Worm (Caenorhabditis elegans) whole organism, L1 larva: Measurements from ENCODE around the gene nhr-61.

Source experiments
- C04F5.9 ChIP-seq: sonication (generic microtip); optimal IDR thresholded peaks from 2 replicates; lab custom pipeline; 2016; ENCODE audit warnings: missing genetic modification characterization, missing compliant biosample characterization
- Y116A8C.19 ChIP-seq: sonication (generic microtip); optimal IDR thresholded peaks from 2 replicates; lab custom pipeline; 2016; ENCODE audit warnings: missing compliant biosample characterization, missing genetic modification characterization, borderline replicate concordance
- aly-2 ChIP-seq: fragments of 150-350 bp; optimal IDR thresholded peaks from 2 replicates; lab custom pipeline; 2014; ENCODE audit warnings: missing biosample characterization, missing genetic modification characterization
- blmp-1 ChIP-seq: fragments of 150-350 bp; optimal IDR thresholded peaks from 2 replicates; lab custom pipeline; 2014; ENCODE audit warnings: missing biosample characterization, missing genetic modification characterization
- ceh-63 ChIP-seq: fragments of 200-800 bp; sonication (Bioruptor generic); optimal IDR thresholded peaks from 2 replicates; lab custom pipeline; 2018; ENCODE audit warnings: mild to moderate bottlenecking, missing genetic modification characterization, missing compliant biosample characterization
- ceh-8 ChIP-seq: fragments of 200-800 bp; sonication (Bioruptor generic); optimal IDR thresholded peaks from 2 replicates; lab custom pipeline; 2018; ENCODE audit warnings: mild to moderate bottlenecking, missing genetic modification characterization, moderate library complexity, missing compliant biosample characterization
- ceh-90 ChIP-seq: sonication (generic microtip); optimal IDR thresholded peaks from 2 replicates; lab custom pipeline; 2016; ENCODE audit warnings: missing genetic modification characterization, missing compliant biosample characterization
- ces-1 ChIP-seq: fragments of 150-350 bp; optimal IDR thresholded peaks from 2 replicates; lab custom pipeline; 2014; ENCODE audit warnings: missing biosample characterization, missing genetic modification reagents, missing genetic modification characterization
- dpl-1 ChIP-seq, 3 experiments: fragments of 150-350 bp in 2 of 3; sonication (generic microtip) in 1 of 3; optimal IDR thresholded peaks; 2 replicates each; lab custom pipeline; 2014 to 2017; ENCODE audit warnings: missing biosample characterization in 3 of 3, missing genetic modification characterization in 3 of 3, missing genetic modification reagents in 3 of 3
- efl-1 ChIP-seq, 4 experiments: fragments of 150-350 bp; optimal IDR thresholded peaks in 3 of 4; peaks in 1 of 4; 1 replicate in 1 of 4; 2 replicates in 3 of 4; lab custom pipeline; 2014; ENCODE audit warnings: missing biosample characterization in 2 of 4, missing genetic modification characterization in 2 of 4, missing genetic modification reagents in 2 of 4
- efl-3 ChIP-seq: fragments of 200-800 bp; sonication (Bioruptor generic); optimal IDR thresholded peaks from 2 replicates; lab custom pipeline; 2018; ENCODE audit warnings: mild to moderate bottlenecking, missing genetic modification characterization, missing compliant biosample characterization
- egl-13 ChIP-seq: sonication (generic microtip); optimal IDR thresholded peaks from 2 replicates; lab custom pipeline; 2016; ENCODE audit warnings: missing genotype, missing genetic modification reagents, missing genetic modification characterization, missing compliant biosample characterization
- elt-2 ChIP-seq: sonication (generic microtip); optimal IDR thresholded peaks from 2 replicates; lab custom pipeline; 2016; ENCODE audit warnings: missing genetic modification characterization, mild to moderate bottlenecking, inconsistent platforms, missing compliant biosample characterization, missing genetic modification reagents
- elt-3 ChIP-seq, 6 experiments: fragments of 150-350 bp in 1 of 6; sonication (generic microtip); optimal IDR thresholded peaks; 2 replicates each; lab custom pipeline; 2017 to 2018; ENCODE audit warnings: missing biosample characterization in 6 of 6, missing genetic modification characterization in 6 of 6, inconsistent platforms in 1 of 6
- ets-5 ChIP-seq: fragments of 200-800 bp; sonication (Bioruptor generic); IDR thresholded peaks from 2 replicates; pipeline ENCODE4 v1.3.6; 2022; ENCODE audit warnings: missing genetic modification characterization, missing compliant biosample characterization
- fos-1 ChIP-seq: fragments of 150-350 bp; optimal IDR thresholded peaks from 2 replicates; lab custom pipeline; 2014; ENCODE audit warnings: missing biosample characterization, missing genetic modification characterization
- hlh-4 ChIP-seq: sonication (generic microtip); optimal IDR thresholded peaks from 2 replicates; lab custom pipeline; 2016; ENCODE audit warnings: mild to moderate bottlenecking, missing genetic modification characterization, missing compliant biosample characterization
- hpl-2 ChIP-seq: fragments of 150-350 bp; optimal IDR thresholded peaks from 2 replicates; lab custom pipeline; 2014; ENCODE audit warnings: missing biosample characterization, missing genetic modification reagents, missing genetic modification characterization
- irx-1 ChIP-seq: sonication (generic microtip); optimal IDR thresholded peaks from 2 replicates; lab custom pipeline; 2016; ENCODE audit warnings: missing genetic modification characterization, missing compliant biosample characterization
- lin-14 ChIP-seq: fragments of 200-800 bp; sonication (Bioruptor generic); optimal IDR thresholded peaks from 2 replicates; lab custom pipeline; 2018; ENCODE audit warnings: mild to moderate bottlenecking, missing genetic modification characterization, moderate library complexity, missing compliant biosample characterization
- lin-15B ChIP-seq: fragments of 150-350 bp; sonication (generic microtip); optimal IDR thresholded peaks from 3 replicates; lab custom pipeline; 2014; ENCODE audit warnings: missing biosample characterization, missing genetic modification characterization
- lin-35 ChIP-seq, 2 experiments: fragments of 150-350 bp; optimal IDR thresholded peaks; 2 replicates each; lab custom pipeline; 2014; ENCODE audit warnings: missing biosample characterization in 2 of 2, missing genetic modification characterization in 2 of 2, missing genetic modification reagents in 2 of 2
- lin-39 ChIP-seq: fragments of 150-350 bp; optimal IDR thresholded peaks from 2 replicates; lab custom pipeline; 2014; ENCODE audit warnings: missing biosample characterization, missing genetic modification reagents, missing genetic modification characterization
- mab-9 ChIP-seq: fragments of 200-800 bp; sonication (Bioruptor generic); IDR thresholded peaks from 2 replicates; pipeline ENCODE4 v1.3.6; 2022; ENCODE audit warnings: missing genetic modification reagents, missing genetic modification characterization, missing compliant biosample characterization
- mdl-1 ChIP-seq, 2 experiments: fragments of 150-350 bp; optimal IDR thresholded peaks; 2 replicates each; lab custom pipeline; 2014 to 2017; ENCODE audit warnings: missing biosample characterization in 2 of 2, missing genetic modification characterization in 2 of 2, inconsistent platforms in 1 of 2
- mef-2 ChIP-seq: fragments of 150-350 bp; optimal IDR thresholded peaks from 2 replicates; lab custom pipeline; 2014; ENCODE audit warnings: missing biosample characterization, missing genetic modification characterization
- mep-1 ChIP-seq: fragments of 150-350 bp; optimal IDR thresholded peaks from 2 replicates; lab custom pipeline; 2014; ENCODE audit warnings: missing biosample characterization, missing genetic modification characterization
- nhr-12 ChIP-seq: sonication (generic microtip); optimal IDR thresholded peaks from 2 replicates; lab custom pipeline; 2017; ENCODE audit warnings: missing biosample characterization, missing genetic modification characterization
- nhr-19 ChIP-seq: fragments of 200-800 bp; sonication (Bioruptor generic); conservative IDR thresholded peaks from 2 replicates; pipeline ENCODE4 v1.3.6; 2022; ENCODE audit warnings: missing genetic modification characterization, missing compliant biosample characterization
- nhr-20 ChIP-seq: sonication (generic microtip); optimal IDR thresholded peaks from 2 replicates; lab custom pipeline; 2016; ENCODE audit warnings: mild to moderate bottlenecking, missing genetic modification characterization, missing compliant biosample characterization
- nhr-237 ChIP-seq: fragments of 150-350 bp; optimal IDR thresholded peaks from 2 replicates; lab custom pipeline; 2014; ENCODE audit warnings: missing biosample characterization, missing genetic modification characterization
- nhr-47 ChIP-seq: sonication (generic microtip); optimal IDR thresholded peaks from 2 replicates; lab custom pipeline; 2016; ENCODE audit warnings: mild to moderate bottlenecking, missing genetic modification characterization, moderate library complexity, missing compliant biosample characterization
- nhr-71 ChIP-seq: sonication (generic microtip); optimal IDR thresholded peaks from 2 replicates; lab custom pipeline; 2016; ENCODE audit warnings: mild to moderate bottlenecking, missing genetic modification characterization, moderate library complexity, missing compliant biosample characterization
- nhr-77 ChIP-seq: fragments of 150-350 bp; optimal IDR thresholded peaks from 2 replicates; lab custom pipeline; 2014; ENCODE audit warnings: missing biosample characterization, missing genetic modification characterization
- nhr-84 ChIP-seq: sonication (generic microtip); optimal IDR thresholded peaks from 2 replicates; lab custom pipeline; 2017; ENCODE audit warnings: missing biosample characterization, missing genetic modification characterization
- nhr-85 ChIP-seq: sonication (generic microtip); peaks from one replicate; lab custom pipeline; 2016; ENCODE audit warnings: missing genetic modification characterization, inconsistent platforms, missing compliant biosample characterization
- nhr-90 ChIP-seq: sonication (generic microtip); optimal IDR thresholded peaks from 2 replicates; lab custom pipeline; 2016; ENCODE audit warnings: mild to moderate bottlenecking, missing genetic modification characterization, missing compliant biosample characterization; ENCODE audit not compliant: poor library complexity
- rnt-1 ChIP-seq: sonication (generic microtip); optimal IDR thresholded peaks from 2 replicates; lab custom pipeline; 2016; ENCODE audit warnings: mild to moderate bottlenecking, missing genetic modification characterization, moderate library complexity, missing compliant biosample characterization
- skn-1 ChIP-seq: fragments of 150-350 bp; optimal IDR thresholded peaks from 2 replicates; lab custom pipeline; 2014; ENCODE audit warnings: missing biosample characterization, missing genetic modification characterization
- snu-23 ChIP-seq: sonication (generic microtip); optimal IDR thresholded peaks from 2 replicates; lab custom pipeline; 2016; ENCODE audit warnings: missing genetic modification characterization, missing compliant biosample characterization
- sptf-1 ChIP-seq: fragments of 150-350 bp; optimal IDR thresholded peaks from 2 replicates; lab custom pipeline; 2014; ENCODE audit warnings: missing biosample characterization, missing genetic modification characterization
- sup-37 ChIP-seq: fragments of 200-800 bp; sonication (Bioruptor generic); optimal IDR thresholded peaks from 2 replicates; lab custom pipeline; 2018; ENCODE audit warnings: mild to moderate bottlenecking, missing genetic modification characterization, missing compliant biosample characterization
- tbx-2 ChIP-seq: sonication (generic microtip); optimal IDR thresholded peaks from 2 replicates; lab custom pipeline; 2016; ENCODE audit warnings: missing genetic modification characterization, missing compliant biosample characterization
- unc-130 ChIP-seq: fragments of 150-350 bp; optimal IDR thresholded peaks from 2 replicates; lab custom pipeline; 2017; ENCODE audit warnings: missing biosample characterization, missing genetic modification characterization, inconsistent platforms
- unc-62 ChIP-seq: fragments of 150-350 bp; optimal IDR thresholded peaks from 2 replicates; lab custom pipeline; 2014; ENCODE audit warnings: missing biosample characterization, missing genetic modification reagents, missing genetic modification characterization
- unc-98 ChIP-seq: fragments of 200-800 bp; sonication (Bioruptor generic); IDR thresholded peaks from 2 replicates; pipeline ENCODE4 v1.3.6; 2022; ENCODE audit warnings: missing genetic modification characterization, missing compliant biosample characterization
- xbp-1 ChIP-seq: sonication (generic microtip); optimal IDR thresholded peaks from 2 replicates; lab custom pipeline; 2016; ENCODE audit warnings: missing genetic modification characterization, missing compliant biosample characterization
- zag-1 ChIP-seq: fragments of 150-350 bp; optimal IDR thresholded peaks from 2 replicates; lab custom pipeline; 2014; ENCODE audit warnings: missing biosample characterization, missing genetic modification characterization
- zip-4 ChIP-seq: fragments of 200-800 bp; sonication (Bioruptor generic); optimal IDR thresholded peaks from 2 replicates; lab custom pipeline; 2018; ENCODE audit warnings: mild to moderate bottlenecking, missing genetic modification characterization, moderate library complexity, missing compliant biosample characterization
- ztf-11 ChIP-seq, 2 experiments: sonication (generic microtip); optimal IDR thresholded peaks; 2 replicates each; lab custom pipeline; 2016 to 2017; ENCODE audit warnings: missing genetic modification characterization in 2 of 2, missing biosample characterization in 1 of 2, missing compliant biosample characterization in 1 of 2

nhr-61 gene

ce11 chrII:14832055-14832454 is 13.7 kb upstream of the nhr-61 start (continued):
- TF ChIP-seq Y116A8C.19 (tag; lab: Kevin White, UChicago) (no peak), lin-15B (no peak), tbx-2 (tag; lab: Kevin White, UChicago) (no peak), mep-1 (no peak), C04F5.9 (no peak), nhr-12 (tag; lab: Kevin White, UChicago) (no peak), lin-35 (GFP tag; optimal IDR thresholded peaks at IDR 0.05; lab: Kevin White, UChicago) (no peak)

- peak; percentile 15 for TF ChIP-seq mep-1
- peak; percentile 6 for TF ChIP-seq lin-14
- TF ChIP-seq elt-2 = no peak
- peak in 1 of 3 experiments; percentile 6 for TF ChIP-seq dpl-1 (GFP tag; optimal IDR thresholded peaks at IDR 0.05; lab: Kevin White, UChicago)
- TF ChIP-seq blmp-1 = peak; percentile 64
- peak; percentile 30; the same call in 1 of the 2 replicates for TF ChIP-seq nhr-19
- peak; percentile 38 for TF ChIP-seq nhr-71
- TF ChIP-seq fos-1 (tag; lab: Kevin White, UChicago) = no peak
- no peak for TF ChIP-seq efl-1 (optimal IDR thresholded peaks at IDR 0.05; lab: Kevin White, UChicago)
- peak in 1 of 2 experiments; percentile 19 for TF ChIP-seq efl-1 (GFP tag; optimal IDR thresholded peaks at IDR 0.05 in 1 of 2; lab: Kevin White, UChicago)
- peak; percentile 20 for TF ChIP-seq snu-23 (GFP tag; lab: Kevin White, UChicago)
- TF ChIP-seq nhr-20 (tag; lab: Kevin White, UChicago) = peak; percentile 2
- peak; percentile 57 for TF ChIP-seq rnt-1 (tag; lab: Kevin White, UChicago)
- TF ChIP-seq sptf-1 (tag; lab: Kevin White, UChicago) = no peak
- peak; percentile 4 for TF ChIP-seq unc-130 (tag; lab: Kevin White, UChicago)
- peak; percentile 15 for TF ChIP-seq skn-1
- TF ChIP-seq nhr-47 (tag; lab: Kevin White, UChicago) = no peak
- TF ChIP-seq elt-3 (tag; optimal IDR thresholded peaks at IDR 0.05; lab: Kevin White, UChicago) = peak in 1 of 6 experiments; percentile 11
Measured at ce11 chrII:14825413-14825812, 7.1 kb upstream of the nhr-61 start.

- no peak for TF ChIP-seq hlh-4
- peak in 1 of 2 experiments; percentile 80 for TF ChIP-seq mdl-1 (tag; optimal IDR thresholded peaks at IDR 0.05; lab: Kevin White, UChicago)
- peak; percentile 87 for TF ChIP-seq snu-23 (GFP tag; lab: Kevin White, UChicago)
- TF ChIP-seq zag-1 (tag; lab: Kevin White, UChicago) = no peak
- TF ChIP-seq nhr-84 = no peak
- TF ChIP-seq ceh-90 (tag; lab: Kevin White, UChicago) = no peak
- no peak for TF ChIP-seq unc-62 (GFP tag; lab: Kevin White, UChicago)
- TF ChIP-seq ces-1 (GFP tag; lab: Kevin White, UChicago) = no peak
- TF ChIP-seq Y116A8C.19 (tag; lab: Kevin White, UChicago) = no peak
- TF ChIP-seq zip-4 = peak; percentile 21
- peak; percentile 93 for TF ChIP-seq nhr-90 (tag; lab: Kevin White, UChicago)
- TF ChIP-seq nhr-237 (tag; lab: Kevin White, UChicago) = peak; percentile 43
- no peak for TF ChIP-seq unc-98
- peak; percentile 95 for TF ChIP-seq nhr-85 (tag; lab: Kevin White, UChicago)
- TF ChIP-seq hpl-2 (GFP tag; lab: Kevin White, UChicago) = no peak
- TF ChIP-seq ceh-63 (GFP tag; lab: Kevin White, UChicago) = no peak
- peak; percentile 57 for TF ChIP-seq irx-1 (tag; lab: Kevin White, UChicago)
- TF ChIP-seq efl-3 (GFP tag; lab: Kevin White, UChicago) = no peak
- TF ChIP-seq ceh-8 (GFP tag; lab: Kevin White, UChicago) = no peak
- TF ChIP-seq ztf-11 (tag; optimal IDR thresholded peaks at IDR 0.05; lab: Kevin White, UChicago) = no peak
- TF ChIP-seq fos-1 (tag; lab: Kevin White, UChicago) = peak; percentile 62
- TF ChIP-seq lin-39 = no peak
- no peak for TF ChIP-seq mab-9
- peak; percentile 96 for TF ChIP-seq nhr-77
- TF ChIP-seq sup-37 (GFP tag; lab: Kevin White, UChicago) = peak; percentile 35
- no peak for TF ChIP-seq egl-13 (tag; lab: Kevin White, UChicago)
- peak; percentile 96 for TF ChIP-seq nhr-20 (tag; lab: Kevin White, UChicago)
- TF ChIP-seq nhr-19 = peak; percentile 70
- peak; percentile 58 for TF ChIP-seq xbp-1 (tag; lab: Kevin White, UChicago)
- peak; percentile 54 for TF ChIP-seq rnt-1 (tag; lab: Kevin White, UChicago)
- TF ChIP-seq ets-5 (GFP tag; lab: Robert Waterston, UW) = no peak
- TF ChIP-seq aly-2 (tag; lab: Kevin White, UChicago) = no peak
- TF ChIP-seq mef-2 (tag; lab: Kevin White, UChicago) = no peak
Measured at ce11 chrII:14822419-14822818, 4.1 kb upstream of the nhr-61 start.
